Fruit fly (Drosophila melanogaster): ENCODE data around the gene CG43725.

Gene CG43725

dm6 chr2L:11091111-11091510 lies 15.8 kb downstream of the CG43725 start, which contains the start of gene Wdr59:
Gene Wdr59, plus strand, starts transcription at chr2L:11091444.
- TF ChIP-seq lz (GFP tag; optimal IDR thresholded peaks at IDR 0.05) (peak; percentile 37), CG16779 (tag; optimal IDR thresholded peaks at IDR 0.05) (no peak), acj6 (GFP tag; optimal IDR thresholded peaks at IDR 0.05) (no peak), Sox15 (GFP tag; optimal IDR thresholded peaks at IDR 0.05) (peak; percentile 8), esn (GFP tag; optimal IDR thresholded peaks at IDR 0.05) (peak; percentile 62), CG3032 (tag; optimal IDR thresholded peaks at IDR 0.05) (peak; percentile 45)

dm6 chr2L:11100516-11101061 lies 25.3 kb downstream of the CG43725 start, which contains the start of gene Ge-1:
Gene Ge-1, minus strand, starts transcription at chr2L:11100888.
- TF ChIP-seq svp (GFP tag) (no peak), CG6792 (GFP tag; optimal IDR thresholded peaks at IDR 0.05) (no peak), Smox (GFP tag; optimal IDR thresholded peaks at IDR 0.05) (no peak), Gug (GFP tag; IDR thresholded peaks at IDR 0.05) (no peak), CG3919 (GFP tag; optimal IDR thresholded peaks at IDR 0.05) (no peak), esn (GFP tag; optimal IDR thresholded peaks at IDR 0.05) (peak; percentile 16), CG9139 (GFP tag; optimal IDR thresholded peaks at IDR 0.05) (no peak), net (GFP tag; optimal IDR thresholded peaks at IDR 0.05) (no peak), Met (GFP tag; optimal IDR thresholded peaks at IDR 0.05) (no peak), CG3032 (tag; optimal IDR thresholded peaks at IDR 0.05) (peak; percentile 9), Eip93F (GFP tag; optimal IDR thresholded peaks at IDR 0.05) (no peak), CG10669 (GFP tag; optimal IDR thresholded peaks at IDR 0.05) (no peak), CG6276 (GFP tag; optimal IDR thresholded peaks at IDR 0.05) (no peak)

- TF ChIP-seq svp (GFP tag), result peak; percentile 94
- TF ChIP-seq fkh (GFP tag; optimal IDR thresholded peaks at IDR 0.05), result no peak
These were observed 30.0 kb downstream of the CG43725 start for dm6 chr2L:11105320-11105719.

dm6 chr2L:11106562-11106962 lies 31.2 kb downstream of the CG43725 start, which contains the start of gene Reps:
Gene Reps, minus strand, starts transcription at chr2L:11106645.
- TF ChIP-seq salr (GFP tag; optimal IDR thresholded peaks at IDR 0.05) (peak; percentile 94 to 96), Eip93F (GFP tag; optimal IDR thresholded peaks at IDR 0.05) (peak; percentile 94), fd59A (GFP tag; optimal IDR thresholded peaks at IDR 0.05) (peak; percentile 97), Ets96B (tag; optimal IDR thresholded peaks at IDR 0.05) (peak; percentile 98), Sox102F (GFP tag; optimal IDR thresholded peaks at IDR 0.05) (peak; percentile 96), CG8319 (GFP tag; optimal IDR thresholded peaks at IDR 0.05) (peak; percentile 96), lz (GFP tag; optimal IDR thresholded peaks at IDR 0.05) (peak; percentile 99), CG15336 (GFP tag; IDR thresholded peaks at IDR 0.05) (peak; percentile 97), fkh (GFP tag; optimal IDR thresholded peaks at IDR 0.05) (peak; percentile 92), CG6808 (GFP tag; optimal IDR thresholded peaks at IDR 0.05) (peak; percentile 96), CG6792 (GFP tag; optimal IDR thresholded peaks at IDR 0.05) (peak; percentile 97), dac (GFP tag; optimal IDR thresholded peaks at IDR 0.05) (peak; percentile 95), spab (GFP tag; optimal IDR thresholded peaks at IDR 0.05) (peak; percentile 97), net (GFP tag; optimal IDR thresholded peaks at IDR 0.05) (peak; percentile 96), CG8119 (GFP tag; IDR thresholded peaks at IDR 0.05) (peak; percentile 96), ss (GFP tag; optimal IDR thresholded peaks at IDR 0.05) (peak; percentile 96 to 97), Sox14 (GFP tag; optimal IDR thresholded peaks at IDR 0.05) (peak; percentile 98), Eip75B (GFP tag; optimal IDR thresholded peaks at IDR 0.05) (peak; percentile 98), CG3032 (tag; optimal IDR thresholded peaks at IDR 0.05) (peak; percentile 99), CG31627 (GFP tag; optimal IDR thresholded peaks at IDR 0.05) (peak; percentile 99), CG9139 (GFP tag; optimal IDR thresholded peaks at IDR 0.05) (peak; percentile 94), achi (GFP tag; optimal IDR thresholded peaks at IDR 0.05) (peak; percentile 97), cyc (GFP tag; optimal IDR thresholded peaks at IDR 0.05) (peak; percentile 99), eg (GFP tag; IDR thresholded peaks at IDR 0.05) (peak; percentile 99), Lpt (GFP tag; optimal IDR thresholded peaks at IDR 0.05) (peak; percentile 97), CG10669 (GFP tag; optimal IDR thresholded peaks at IDR 0.05) (peak; percentile 98), CG6854 (GFP tag; optimal IDR thresholded peaks at IDR 0.05) (peak; percentile 91), OdsH (GFP tag; optimal IDR thresholded peaks at IDR 0.05) (peak; percentile 99), CG7368 (GFP tag; optimal IDR thresholded peaks at IDR 0.05) (peak; percentile 95), dsx (GFP tag; optimal IDR thresholded peaks at IDR 0.05; ENCODE audit: poor library complexity, severe bottlenecking) (peak; percentile 96), Hr4 (GFP tag; optimal IDR thresholded peaks at IDR 0.05) (peak; percentile 98), CG8632 (GFP tag; optimal IDR thresholded peaks at IDR 0.05) (peak; percentile 97), CG1621 (tag; optimal IDR thresholded peaks at IDR 0.05) (peak; percentile 97), CG34406 (GFP tag; optimal IDR thresholded peaks at IDR 0.05) (peak; percentile 97), Smox (GFP tag; optimal IDR thresholded peaks at IDR 0.05) (peak; percentile 98)

Data from whole organism, prepupa.